Worm (Caenorhabditis elegans): ENCODE data around the gene egg-1.
A peak's percentile ranks its signal among the peaks of the same experiment; 100 is the strongest.

ce11 chrIII:5720266-5721019, 7.5 kb upstream of the egg-1 start:
- TF ChIP-seq nhr-237 (tag; optimal IDR thresholded peaks at IDR 0.05) (no peak), sup-37 (GFP tag; optimal IDR thresholded peaks at IDR 0.05) (no peak), C34B4.2 (tag; optimal IDR thresholded peaks at IDR 0.05) (no peak), ceh-82 (tag; optimal IDR thresholded peaks at IDR 0.05) (no peak), tbx-2 (tag; optimal IDR thresholded peaks at IDR 0.05) (no peak), ama-1 (optimal IDR thresholded peaks at IDR 0.05) (no peak), nhr-28 (tag; optimal IDR thresholded peaks at IDR 0.05) (no peak), lin-14 (GFP tag; optimal IDR thresholded peaks at IDR 0.05) (peak; percentile 54)

All from whole organism, L1 larva.